Fruit fly (Drosophila melanogaster) whole organism, embryonic: Measurements from ENCODE around the gene barc.
A peak's percentile ranks its signal among the peaks of the same experiment; 100 is the strongest.

Source experiments
- ATbp ChIP-seq: fragments of 200-800 bp; sonication (Bioruptor generic); optimal IDR thresholded peaks from 2 replicates; lab custom pipeline; 2017; ENCODE audit warnings: missing biosample characterization, mild to moderate bottlenecking, missing genetic modification characterization, missing genetic modification reagents
- Aef1 ChIP-seq: fragments of 200-800 bp; sonication (Bioruptor generic); IDR thresholded peaks from 3 replicates; pipeline ENCODE4 v1.3.6; 2022; ENCODE audit warnings: missing biosample characterization, missing genetic modification characterization
- Asciz ChIP-seq: fragments of 200-800 bp; sonication (Bioruptor generic); optimal IDR thresholded peaks from 2 replicates; lab custom pipeline; 2017; ENCODE audit warnings: missing biosample characterization, mild to moderate bottlenecking, missing genetic modification characterization, missing genetic modification reagents
- Atf3 ChIP-seq: fragments of 200-800 bp; sonication (Bioruptor generic); optimal IDR thresholded peaks from 3 replicates; lab custom pipeline; 2016; ENCODE audit warnings: missing biosample characterization, missing genetic modification characterization
- Atf6 ChIP-seq: fragments of 200-800 bp; sonication (Bioruptor generic); IDR thresholded peaks from 2 replicates; pipeline ENCODE4 v1.3.6; 2022; ENCODE audit warnings: missing biosample characterization, missing genetic modification characterization
- CG10979 ChIP-seq: fragments of 200-800 bp; sonication (Bioruptor generic); optimal IDR thresholded peaks from 2 replicates; lab custom pipeline; 2018; ENCODE audit warnings: missing biosample characterization, mild to moderate bottlenecking, missing genetic modification characterization, moderate library complexity
- CG11398 ChIP-seq: fragments of 200-800 bp; sonication (Bioruptor generic); optimal IDR thresholded peaks from 2 replicates; lab custom pipeline; 2016; ENCODE audit warnings: missing biosample characterization, missing genetic modification characterization
- CG11456 ChIP-seq: fragments of 200-800 bp; sonication (Bioruptor generic); IDR thresholded peaks from 3 replicates; pipeline ENCODE4 v1.3.6; 2022; ENCODE audit warnings: missing biosample characterization, missing genetic modification characterization
- CG14667 ChIP-seq: fragments of 200-800 bp; sonication (Bioruptor generic); IDR thresholded peaks from 2 replicates; pipeline ENCODE4 v1.3.6; 2022; ENCODE audit warnings: missing biosample characterization, missing genetic modification characterization
- CG15269 ChIP-seq: fragments of 200-800 bp; sonication (Bioruptor generic); optimal IDR thresholded peaks from 2 replicates; lab custom pipeline; 2018; ENCODE audit warnings: missing biosample characterization, mild to moderate bottlenecking, missing genetic modification characterization, moderate library complexity
- CG1603 ChIP-seq: fragments of 200-800 bp; sonication (Bioruptor generic); optimal IDR thresholded peaks from 2 replicates; lab custom pipeline; 2019; ENCODE audit warnings: missing biosample characterization, mild to moderate bottlenecking, missing genetic modification characterization, moderate library complexity
- CG1647 ChIP-seq: fragments of 200-800 bp; sonication (Bioruptor generic); optimal IDR thresholded peaks from 3 replicates; lab custom pipeline; 2016; ENCODE audit warnings: missing biosample characterization, missing genetic modification characterization
- CG18262 ChIP-seq: fragments of 200-800 bp; optimal IDR thresholded peaks from 3 replicates; lab custom pipeline; 2019; ENCODE audit warnings: missing biosample characterization, mild to moderate bottlenecking, missing genetic modification characterization, moderate library complexity
- CG2129 ChIP-seq: fragments of 200-800 bp; sonication (Bioruptor generic); IDR thresholded peaks from 2 replicates; pipeline ENCODE4 v1.3.6; 2022; ENCODE audit warnings: missing biosample characterization, missing genetic modification characterization; ENCODE audit not compliant: partially characterized antibody
- CG30020 ChIP-seq: fragments of 200-800 bp; optimal IDR thresholded peaks from 2 replicates; lab custom pipeline; 2019; ENCODE audit warnings: missing biosample characterization, mild to moderate bottlenecking, missing genetic modification characterization, moderate library complexity
- CG32772 ChIP-seq: fragments of 200-800 bp; sonication (Bioruptor generic); IDR thresholded peaks from 2 replicates; pipeline ENCODE4 v1.3.6; 2022; ENCODE audit warnings: missing biosample characterization, missing genetic modification characterization
- CG6765 ChIP-seq: fragments of 200-800 bp; sonication (Bioruptor generic); optimal IDR thresholded peaks from 3 replicates; lab custom pipeline; 2017; ENCODE audit warnings: missing biosample characterization, mild to moderate bottlenecking, missing genetic modification characterization
- CG6813 ChIP-seq: fragments of 200-800 bp; sonication (Bioruptor generic); optimal IDR thresholded peaks from 2 replicates; lab custom pipeline; 2017; ENCODE audit warnings: missing biosample characterization, missing genetic modification characterization, mild to moderate bottlenecking, moderate library complexity, missing genetic modification reagents
- CG7839 ChIP-seq: fragments of 200-800 bp; sonication (Bioruptor generic); optimal IDR thresholded peaks from 3 replicates; lab custom pipeline; 2018; ENCODE audit warnings: missing biosample characterization, mild to moderate bottlenecking, missing genetic modification characterization, moderate library complexity
- CG7928 ChIP-seq: fragments of 200-800 bp; sonication (Bioruptor generic); optimal IDR thresholded peaks from 2 replicates; lab custom pipeline; 2017; ENCODE audit warnings: missing biosample characterization, mild to moderate bottlenecking, missing genetic modification characterization
- Dp ChIP-seq: fragments of 200-800 bp; sonication (Bioruptor generic); optimal IDR thresholded peaks from 2 replicates; lab custom pipeline; 2018; ENCODE audit warnings: missing biosample characterization, mild to moderate bottlenecking, missing genetic modification characterization, moderate library complexity
- Drgx ChIP-seq: fragments of 200-800 bp; sonication (Bioruptor generic); IDR thresholded peaks from 2 replicates; pipeline ENCODE4 v1.3.6; 2022; ENCODE audit warnings: missing biosample characterization, missing genetic modification characterization
- Eip74EF ChIP-seq, 2 experiments: fragments of 200-800 bp in 1 of 2; fragments of >200 bp in 1 of 2; sonication (Bioruptor generic) in 1 of 2; optimal IDR thresholded peaks; 2 replicates each; lab custom pipeline; 2017 to 2019; ENCODE audit warnings: missing biosample characterization in 2 of 2, missing genetic modification characterization in 2 of 2, mild to moderate bottlenecking in 1 of 2, moderate library complexity in 1 of 2
- Fer3 ChIP-seq: fragments of 200-800 bp; sonication (Bioruptor generic); optimal IDR thresholded peaks from 2 replicates; lab custom pipeline; 2018; ENCODE audit warnings: missing biosample characterization, mild to moderate bottlenecking, missing genetic modification characterization, moderate library complexity
- Hand ChIP-seq: fragments of 200-800 bp; sonication (Bioruptor generic); optimal IDR thresholded peaks from 2 replicates; lab custom pipeline; 2017; ENCODE audit warnings: mild to moderate bottlenecking, missing biosample characterization, missing genetic modification reagents, missing genetic modification characterization
- Hey ChIP-seq: fragments of 200-800 bp; sonication (Bioruptor generic); optimal IDR thresholded peaks from 3 replicates; lab custom pipeline; 2018; ENCODE audit warnings: missing biosample characterization, mild to moderate bottlenecking, missing genetic modification characterization
- Lpt ChIP-seq: fragments of >200 bp; optimal IDR thresholded peaks from 2 replicates; lab custom pipeline; 2018; ENCODE audit warnings: missing biosample characterization, missing genetic modification characterization
- Myb ChIP-seq: fragments of 200-800 bp; sonication (Bioruptor generic); optimal IDR thresholded peaks from 2 replicates; lab custom pipeline; 2016; ENCODE audit warnings: missing biosample characterization, missing genetic modification characterization
- Ssrp ChIP-seq: fragments of 200-800 bp; sonication (Bioruptor generic); optimal IDR thresholded peaks from 2 replicates; lab custom pipeline; 2018; ENCODE audit warnings: missing biosample characterization, mild to moderate bottlenecking, missing genetic modification characterization, moderate library complexity
- Stat92E ChIP-seq, 3 experiments: fragments of >200 bp in 2 of 3; fragments of 200-800 bp in 1 of 3; sonication (Bioruptor generic) in 1 of 3; optimal IDR thresholded peaks; 2 replicates each; lab custom pipeline; 2017 to 2019; ENCODE audit warnings: missing biosample characterization in 3 of 3, missing genetic modification characterization in 3 of 3, mild to moderate bottlenecking in 1 of 3, moderate library complexity in 1 of 3
- Xrp1 ChIP-seq: fragments of 200-800 bp; sonication (Bioruptor generic); IDR thresholded peaks from 2 replicates; pipeline ENCODE4 v1.3.6; 2022; ENCODE audit warnings: missing biosample characterization, missing genetic modification characterization
- YL-1 ChIP-seq: fragments of 200-800 bp; sonication (Bioruptor generic); optimal IDR thresholded peaks from 3 replicates; lab custom pipeline; 2017; ENCODE audit warnings: missing biosample characterization, mild to moderate bottlenecking, missing genetic modification characterization
- aop ChIP-seq: fragments of 200-800 bp; sonication (Bioruptor generic); IDR thresholded peaks from 2 replicates; pipeline ENCODE4 v1.3.6; 2022; ENCODE audit warnings: missing biosample characterization, missing genetic modification characterization
- ato ChIP-seq: fragments of 200-800 bp; sonication (Bioruptor generic); IDR thresholded peaks from 2 replicates; pipeline ENCODE4 v1.3.6; 2022; ENCODE audit warnings: missing biosample characterization, missing genetic modification characterization; ENCODE audit not compliant: partially characterized antibody
- az2 ChIP-seq: fragments of 200-800 bp; sonication (Bioruptor generic); optimal IDR thresholded peaks from 3 replicates; lab custom pipeline; 2016; ENCODE audit warnings: missing biosample characterization, missing genetic modification characterization
- ci ChIP-seq: fragments of 200-800 bp; sonication (Bioruptor generic); IDR thresholded peaks from 3 replicates; pipeline ENCODE4 v1.3.6; 2022; ENCODE audit warnings: missing biosample characterization, missing genetic modification characterization
- dmrt99B ChIP-seq: fragments of 200-800 bp; sonication (Bioruptor generic); optimal IDR thresholded peaks from 2 replicates; lab custom pipeline; 2018; ENCODE audit warnings: missing biosample characterization, mild to moderate bottlenecking, missing genetic modification characterization, moderate library complexity
- dpn ChIP-seq, 2 experiments: fragments of 200-800 bp; sonication (Bioruptor generic); optimal IDR thresholded peaks; 3 replicates each; lab custom pipeline; 2016; ENCODE audit warnings: missing biosample characterization in 2 of 2, missing genetic modification characterization in 2 of 2
- en ChIP-seq: fragments of 200-800 bp; sonication (Bioruptor generic); optimal IDR thresholded peaks from 2 replicates; lab custom pipeline; 2016; ENCODE audit warnings: missing biosample characterization, missing genetic modification characterization
- gce ChIP-seq: fragments of 200-800 bp; sonication (Bioruptor generic); IDR thresholded peaks from 3 replicates; pipeline ENCODE4 v1.3.6; 2022; ENCODE audit warnings: missing biosample characterization, missing genetic modification characterization
- gem ChIP-seq: fragments of 200-800 bp; sonication (Bioruptor generic); optimal IDR thresholded peaks from 2 replicates; lab custom pipeline; 2019; ENCODE audit warnings: missing biosample characterization, mild to moderate bottlenecking, missing genetic modification characterization, moderate library complexity
- gfzf ChIP-seq: fragments of 200-800 bp; sonication (Bioruptor generic); optimal IDR thresholded peaks from 2 replicates; lab custom pipeline; 2016; ENCODE audit warnings: missing biosample characterization, mild to moderate bottlenecking, missing genetic modification characterization, moderate library complexity
- mirr ChIP-seq: fragments of 200-800 bp; sonication (Bioruptor generic); optimal IDR thresholded peaks from 3 replicates; lab custom pipeline; 2018; ENCODE audit warnings: missing biosample characterization, mild to moderate bottlenecking, missing genetic modification characterization
- oc ChIP-seq: fragments of 200-800 bp; sonication (Bioruptor generic); optimal IDR thresholded peaks from 2 replicates; lab custom pipeline; 2018; ENCODE audit warnings: missing biosample characterization, mild to moderate bottlenecking, missing genetic modification characterization, moderate library complexity
- pb ChIP-seq: fragments of 200-800 bp; sonication (Bioruptor generic); optimal IDR thresholded peaks from 3 replicates; lab custom pipeline; 2016; ENCODE audit warnings: missing biosample characterization, missing genetic modification characterization
- sc ChIP-seq, 3 experiments: fragments of >200 bp in 2 of 3; fragments of 200-800 bp in 1 of 3; sonication (Bioruptor generic) in 1 of 3; optimal IDR thresholded peaks; 2 replicates in 2 of 3; 3 replicates in 1 of 3; lab custom pipeline; 2017; ENCODE audit warnings: mild to moderate bottlenecking in 1 of 3, missing biosample characterization in 1 of 3, missing genetic modification characterization in 1 of 3, missing genetic modification reagents in 1 of 3
- slou ChIP-seq: fragments of 200-800 bp; sonication (Bioruptor generic); optimal IDR thresholded peaks from 3 replicates; lab custom pipeline; 2016; ENCODE audit warnings: missing biosample characterization, missing genetic modification characterization
- stwl ChIP-seq: fragments of 200-800 bp; sonication (Bioruptor generic); optimal IDR thresholded peaks from 3 replicates; lab custom pipeline; 2018; ENCODE audit warnings: missing biosample characterization, mild to moderate bottlenecking, missing genetic modification characterization, moderate library complexity
- tx ChIP-seq: fragments of 200-800 bp; sonication (Bioruptor generic); optimal IDR thresholded peaks from 2 replicates; lab custom pipeline; 2016; ENCODE audit warnings: missing biosample characterization, missing genetic modification characterization

The barc gene

DNA sequence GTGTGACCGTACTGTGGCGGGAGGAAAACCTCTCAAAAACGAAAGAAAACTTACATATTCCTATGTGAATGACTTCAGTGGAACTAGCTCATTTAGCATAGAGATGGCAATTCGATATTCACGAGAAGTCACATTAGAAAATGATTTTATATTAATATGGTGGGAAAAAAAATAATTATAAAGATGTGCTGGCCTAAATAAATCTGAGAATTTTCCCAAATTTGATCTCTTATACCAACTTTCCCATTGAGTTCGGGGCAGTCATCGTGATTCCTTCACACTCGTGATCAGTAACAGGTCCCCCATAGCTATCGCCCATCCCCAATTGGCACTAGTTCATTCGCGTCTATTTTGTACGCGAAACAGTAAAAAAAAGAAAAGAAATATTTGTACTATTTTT, at the start of gene barc, which contains the start of gene Aef1 (continued):
- TF ChIP-seq CG6765 (GFP tag; lab: Kevin White, UChicago), result no peak
- peak; percentile 86 for TF ChIP-seq slou
- peak; percentile 87 for TF ChIP-seq CG32772
- peak; percentile 68; the same call in 2 of the 3 replicates for TF ChIP-seq ci (GFP tag; lab: Robert Waterston, UW)
- TF ChIP-seq Ssrp, result peak; percentile 89
- TF ChIP-seq aop (GFP tag; lab: Robert Waterston, UW), result 0 out of 2 replicates have a peak, but pooled peaks have one; percentile 7
- TF ChIP-seq YL-1 (GFP tag; lab: Kevin White, UChicago), result peak; percentile 80
- TF ChIP-seq Asciz (GFP tag; lab: Kevin White, UChicago), result no peak
- TF ChIP-seq CG2129 (GFP tag; lab: Robert Waterston, UW), result peak; percentile 82
- TF ChIP-seq ato, result peak; percentile 38; the same call in 1 of the 2 replicates
- no peak for TF ChIP-seq Lpt (GFP tag; lab: Kevin White, UChicago)
- TF ChIP-seq Stat92E (GFP tag; optimal IDR thresholded peaks at IDR 0.05; lab: Kevin White, UChicago), result peak in 1 of 3 experiments; percentile 45
- TF ChIP-seq dpn (GFP tag; optimal IDR thresholded peaks at IDR 0.05; lab: Kevin White, UChicago), result peak; percentile 87 to 90
- TF ChIP-seq Eip74EF (GFP tag; optimal IDR thresholded peaks at IDR 0.05; lab: Kevin White, UChicago), result no peak
- TF ChIP-seq gem, result peak; percentile 93
- TF ChIP-seq Atf3 (GFP tag; lab: Kevin White, UChicago), result peak; percentile 88
- TF ChIP-seq CG14667 (GFP tag; lab: Robert Waterston, UW), result peak; percentile 85
- TF ChIP-seq pb (GFP tag; lab: Kevin White, UChicago), result peak; percentile 49
- TF ChIP-seq CG10979, result peak; percentile 79
- no peak for TF ChIP-seq Hand (GFP tag; lab: Kevin White, UChicago)
- peak; percentile 57 for TF ChIP-seq CG11398 (GFP tag; lab: Kevin White, UChicago)
- TF ChIP-seq mirr (GFP tag; lab: Kevin White, UChicago), result no peak
- TF ChIP-seq CG18262 (tag; lab: Kevin White, UChicago), result peak; percentile 81
- TF ChIP-seq CG15269 (tag; lab: Kevin White, UChicago), result no peak
- TF ChIP-seq CG30020 (tag; lab: Kevin White, UChicago), result peak; percentile 79
- TF ChIP-seq Xrp1 (GFP tag; lab: Robert Waterston, UW), result peak; percentile 82
- no peak for TF ChIP-seq oc (tag; lab: Kevin White, UChicago)
- TF ChIP-seq Dp (GFP tag; lab: Kevin White, UChicago), result peak; percentile 33
- no peak for TF ChIP-seq CG6813 (GFP tag; lab: Kevin White, UChicago)
- peak; percentile 83 for TF ChIP-seq Fer3 (tag; lab: Kevin White, UChicago)
- TF ChIP-seq Atf6, result peak; percentile 70
- TF ChIP-seq Drgx (GFP tag; lab: Robert Waterston, UW), result peak; percentile 63
- TF ChIP-seq CG1603 (tag; lab: Kevin White, UChicago), result peak; percentile 63
- peak; percentile 78 for TF ChIP-seq gfzf (GFP tag; lab: Kevin White, UChicago)
- TF ChIP-seq ATbp (GFP tag; lab: Kevin White, UChicago), result peak; percentile 42
- peak; percentile 90 for TF ChIP-seq az2 (GFP tag; lab: Kevin White, UChicago)
- TF ChIP-seq gce (GFP tag; lab: Robert Waterston, UW), result peak; percentile 63; the same call in 1 of the 3 replicates
- TF ChIP-seq CG1647, result peak; percentile 85
- TF ChIP-seq dmrt99B, result peak; percentile 82
- peak; percentile 89 for TF ChIP-seq tx
- TF ChIP-seq CG11456 (GFP tag; lab: Robert Waterston, UW), result peak; percentile 92
- TF ChIP-seq Hey (tag; lab: Kevin White, UChicago), result peak; percentile 47
- peak; percentile 88 for TF ChIP-seq CG7839
- peak; percentile 60 for TF ChIP-seq Myb (GFP tag; lab: Kevin White, UChicago)
- peak; percentile 98 for TF ChIP-seq Aef1 (GFP tag; lab: Robert Waterston, UW)
- peak; percentile 42 for TF ChIP-seq en (GFP tag; lab: Kevin White, UChicago)
- no peak for TF ChIP-seq sc (optimal IDR thresholded peaks at IDR 0.05; lab: Kevin White, UChicago)
- no peak for TF ChIP-seq sc (GFP tag; optimal IDR thresholded peaks at IDR 0.05; lab: Kevin White, UChicago)
- peak; percentile 70 for TF ChIP-seq stwl (tag; lab: Kevin White, UChicago)
- TF ChIP-seq CG7928, result peak; percentile 63
